Worm (Caenorhabditis elegans) whole organism, L2 larva: Measurements from ENCODE around the gene dohh-1.

Source experiments
- F13H6.1 ChIP-seq: sonication (generic microtip); optimal IDR thresholded peaks from 2 replicates; lab custom pipeline; 2016; ENCODE audit warnings: missing genetic modification characterization, missing compliant biosample characterization
- Y55F3AM.14 ChIP-seq: fragments of 200-800 bp; sonication (Bioruptor generic); optimal IDR thresholded peaks from 2 replicates; lab custom pipeline; 2018; ENCODE audit warnings: mild to moderate bottlenecking, missing genetic modification characterization, missing compliant biosample characterization
- ZK546.5 ChIP-seq: sonication (generic microtip); optimal IDR thresholded peaks from 2 replicates; lab custom pipeline; 2017; ENCODE audit warnings: missing biosample characterization, missing genetic modification characterization
- alr-1 ChIP-seq: fragments of 150-350 bp; optimal IDR thresholded peaks from 2 replicates; lab custom pipeline; 2014; ENCODE audit warnings: missing biosample characterization, missing genetic modification characterization
- blmp-1 ChIP-seq: sonication (generic microtip); optimal IDR thresholded peaks from 2 replicates; lab custom pipeline; 2017; ENCODE audit warnings: missing genetic modification characterization, mild to moderate bottlenecking, missing compliant biosample characterization, antibody characterized with exemption, moderate library complexity; ENCODE audit not compliant: insufficient read depth
- ceh-16 ChIP-seq: fragments of 150-350 bp; optimal IDR thresholded peaks from 2 replicates; lab custom pipeline; 2014; ENCODE audit warnings: missing biosample characterization, missing genetic modification characterization
- ceh-82 ChIP-seq: fragments of 150-350 bp; optimal IDR thresholded peaks from 2 replicates; lab custom pipeline; 2014; ENCODE audit warnings: missing biosample characterization, missing genetic modification characterization
- dmd-4 ChIP-seq: sonication (generic microtip); optimal IDR thresholded peaks from 2 replicates; lab custom pipeline; 2017; ENCODE audit warnings: missing biosample characterization, missing genetic modification characterization
- egl-27 ChIP-seq: sonication (generic microtip); optimal IDR thresholded peaks from 3 replicates; lab custom pipeline; 2017; ENCODE audit warnings: missing biosample characterization, missing genetic modification reagents, missing genetic modification characterization
- fos-1 ChIP-seq: fragments of 150-350 bp; optimal IDR thresholded peaks from 2 replicates; lab custom pipeline; 2014; ENCODE audit warnings: missing biosample characterization, missing genetic modification characterization
- lin-11 ChIP-seq: fragments of 150-350 bp; sonication (generic microtip); optimal IDR thresholded peaks from 2 replicates; lab custom pipeline; 2014; ENCODE audit warnings: missing biosample characterization, missing genetic modification characterization, inconsistent platforms, mixed read lengths
- lin-13 ChIP-seq: fragments of 150-350 bp; optimal IDR thresholded peaks from 2 replicates; lab custom pipeline; 2014; ENCODE audit warnings: missing biosample characterization, missing genetic modification reagents, missing genetic modification characterization
- lin-39 ChIP-seq: fragments of 150-350 bp; optimal IDR thresholded peaks from 2 replicates; lab custom pipeline; 2014; ENCODE audit warnings: missing biosample characterization, missing genetic modification reagents, missing genetic modification characterization
- lsy-2 ChIP-seq, 2 experiments: fragments of 150-350 bp in 1 of 2; sonication (generic microtip) in 1 of 2; optimal IDR thresholded peaks; 2 replicates each; lab custom pipeline; 2014 to 2017; ENCODE audit warnings: missing biosample characterization in 2 of 2, missing genetic modification characterization in 2 of 2
- mab-5 ChIP-seq: fragments of 150-350 bp; optimal IDR thresholded peaks from 2 replicates; lab custom pipeline; 2014; ENCODE audit warnings: missing biosample characterization, missing genetic modification characterization
- mbf-1 ChIP-seq: sonication (generic microtip); optimal IDR thresholded peaks from 2 replicates; lab custom pipeline; 2017; ENCODE audit warnings: missing biosample characterization, missing genetic modification characterization
- mdl-1 ChIP-seq, 2 experiments: fragments of 150-350 bp in 1 of 2; sonication (generic microtip) in 1 of 2; optimal IDR thresholded peaks; 2 replicates each; lab custom pipeline; 2017; ENCODE audit warnings: missing biosample characterization in 2 of 2, missing genetic modification characterization in 2 of 2
- nhr-10 ChIP-seq: sonication (generic microtip); optimal IDR thresholded peaks from 2 replicates; lab custom pipeline; 2017; ENCODE audit warnings: missing biosample characterization, missing genetic modification characterization
- nhr-129 ChIP-seq: fragments of 150-350 bp; optimal IDR thresholded peaks from 2 replicates; lab custom pipeline; 2014; ENCODE audit warnings: missing biosample characterization, missing genetic modification characterization
- nhr-21 ChIP-seq: fragments of 150-350 bp; optimal IDR thresholded peaks from 2 replicates; lab custom pipeline; 2014; ENCODE audit warnings: missing biosample characterization, missing genetic modification characterization
- nhr-23 ChIP-seq: fragments of 150-350 bp; optimal IDR thresholded peaks from 2 replicates; lab custom pipeline; 2014; ENCODE audit warnings: missing biosample characterization, missing genetic modification reagents, missing genetic modification characterization
- nhr-25 ChIP-seq: fragments of 150-350 bp; sonication (generic microtip); optimal IDR thresholded peaks from 3 replicates; lab custom pipeline; 2014; ENCODE audit warnings: missing biosample characterization, missing genetic modification characterization
- nhr-6 ChIP-seq: fragments of 150-350 bp; optimal IDR thresholded peaks from 2 replicates; lab custom pipeline; 2014; ENCODE audit warnings: missing biosample characterization, missing genetic modification characterization
- nhr-77 ChIP-seq: fragments of 150-350 bp; optimal IDR thresholded peaks from 2 replicates; lab custom pipeline; 2014; ENCODE audit warnings: missing biosample characterization, missing genetic modification characterization
- peb-1 ChIP-seq: fragments of 150-350 bp; optimal IDR thresholded peaks from 2 replicates; lab custom pipeline; 2014; ENCODE audit warnings: missing biosample characterization, missing genetic modification characterization
- sem-4 ChIP-seq: fragments of 150-350 bp; optimal IDR thresholded peaks from 2 replicates; lab custom pipeline; 2014; ENCODE audit warnings: missing biosample characterization, missing genetic modification reagents, missing genetic modification characterization
- sma-3 ChIP-seq: sonication (generic microtip); optimal IDR thresholded peaks from 2 replicates; lab custom pipeline; 2016; ENCODE audit warnings: missing genetic modification reagents, missing genetic modification characterization, missing compliant biosample characterization
- sma-9 ChIP-seq, 2 experiments: fragments of 150-350 bp in 1 of 2; sonication (generic microtip) in 1 of 2; optimal IDR thresholded peaks; 2 replicates each; lab custom pipeline; 2014 to 2016; ENCODE audit warnings: missing genetic modification characterization in 2 of 2, mild to moderate bottlenecking in 1 of 2, missing biosample characterization in 1 of 2, missing compliant biosample characterization in 1 of 2, missing genetic modification reagents in 1 of 2, moderate library complexity in 1 of 2
- snpc-4 ChIP-seq: fragments of 150-350 bp; optimal IDR thresholded peaks from 2 replicates; lab custom pipeline; 2014; ENCODE audit warnings: missing biosample characterization, missing genetic modification characterization
- unc-55 ChIP-seq: fragments of 150-350 bp; sonication (generic microtip); optimal IDR thresholded peaks from 3 replicates; lab custom pipeline; 2014; ENCODE audit warnings: missing biosample characterization, missing genetic modification reagents, missing genetic modification characterization
- zag-1 ChIP-seq: fragments of 150-350 bp; optimal IDR thresholded peaks from 2 replicates; lab custom pipeline; 2014; ENCODE audit warnings: missing biosample characterization, missing genetic modification characterization
- ztf-1 ChIP-seq: fragments of 200-800 bp; sonication (Bioruptor generic); conservative IDR thresholded peaks from 2 replicates; pipeline ENCODE4 v1.3.6; 2022; ENCODE audit warnings: missing genetic modification characterization, missing compliant biosample characterization
- ztf-11 ChIP-seq: sonication (generic microtip); optimal IDR thresholded peaks from 2 replicates; lab custom pipeline; 2017; ENCODE audit warnings: missing biosample characterization, missing genetic modification characterization
- ztf-4 ChIP-seq: fragments of 150-350 bp; optimal IDR thresholded peaks from 2 replicates; lab custom pipeline; 2014; ENCODE audit warnings: missing biosample characterization, missing genetic modification characterization

Gene dohh-1

DNA sequence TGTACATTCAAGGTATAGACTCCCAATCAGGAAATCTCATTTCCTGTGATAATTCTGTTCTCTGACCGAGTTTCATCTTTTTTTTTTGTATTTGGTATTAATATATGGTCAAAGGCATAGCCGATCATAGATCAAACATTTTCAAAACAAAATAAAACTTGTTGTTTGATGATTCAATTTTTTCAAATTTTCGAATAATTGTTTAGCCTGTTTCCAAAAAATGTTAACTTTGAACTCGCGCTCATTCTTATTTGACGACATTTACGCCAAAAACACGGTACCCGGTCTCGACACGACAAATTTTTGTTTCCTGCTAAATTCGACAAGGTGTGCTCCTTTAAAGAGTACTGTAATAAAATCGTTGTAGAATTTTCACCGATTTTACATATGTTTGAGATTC lies 29.1 kb downstream of the dohh-1 start:
- TF ChIP-seq lsy-2 (tag; optimal IDR thresholded peaks at IDR 0.05; lab: Kevin White, UChicago) (no peak), sma-3 (GFP tag; lab: Kevin White, UChicago) (no peak), Y55F3AM.14 (GFP tag; lab: Kevin White, UChicago) (no peak), unc-55 (GFP tag; lab: Kevin White, UChicago) (no peak), nhr-10 (tag; lab: Kevin White, UChicago) (no peak), nhr-6 (tag; lab: Kevin White, UChicago) (no peak), nhr-77 (tag; lab: Kevin White, UChicago) (no peak), F13H6.1 (tag; lab: Kevin White, UChicago) (no peak), mdl-1 (tag; optimal IDR thresholded peaks at IDR 0.05; lab: Kevin White, UChicago) (no peak), ZK546.5 (tag; lab: Kevin White, UChicago) (no peak), ceh-82 (tag; lab: Kevin White, UChicago) (no peak), mab-5 (tag; lab: Kevin White, UChicago) (no peak), lin-13 (GFP tag; lab: Kevin White, UChicago) (no peak), zag-1 (no peak), sma-9 (GFP tag; optimal IDR thresholded peaks at IDR 0.05; lab: Kevin White, UChicago) (no peak), sma-9 (tag; optimal IDR thresholded peaks at IDR 0.05; lab: Kevin White, UChicago) (no peak), peb-1 (tag; lab: Kevin White, UChicago) (no peak), dmd-4 (tag; lab: Kevin White, UChicago) (no peak), alr-1 (no peak)

DNA sequence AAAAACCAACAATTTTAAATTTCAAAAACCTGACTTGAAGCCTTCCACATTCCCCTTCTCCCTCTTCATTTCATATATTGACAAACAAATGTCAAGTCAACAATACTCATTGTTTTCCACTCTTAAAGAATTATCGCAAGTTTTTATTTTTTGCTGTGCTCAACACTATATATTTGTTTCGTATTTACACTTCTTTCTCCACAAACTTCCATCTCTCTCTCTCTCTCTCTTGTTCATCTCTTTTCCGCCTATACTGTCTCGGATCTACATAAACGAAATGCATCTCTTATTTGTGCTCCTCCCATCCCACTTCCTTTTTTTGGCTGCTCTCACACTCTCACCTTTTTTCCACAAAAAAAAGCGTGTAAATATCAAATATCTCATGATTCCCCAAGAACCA lies 33.0 kb downstream of the dohh-1 start, which contains the start of gene C14A4.12:
TSS of gene C14A4.12 (plus strand) at position 301 of the 400 bp plus-strand sequence.
- TF ChIP-seq mbf-1 (tag; lab: Kevin White, UChicago) (no peak), nhr-10 (tag; lab: Kevin White, UChicago) (no peak), ztf-1 (GFP tag; lab: Robert Waterston, UW) (no peak)

DNA sequence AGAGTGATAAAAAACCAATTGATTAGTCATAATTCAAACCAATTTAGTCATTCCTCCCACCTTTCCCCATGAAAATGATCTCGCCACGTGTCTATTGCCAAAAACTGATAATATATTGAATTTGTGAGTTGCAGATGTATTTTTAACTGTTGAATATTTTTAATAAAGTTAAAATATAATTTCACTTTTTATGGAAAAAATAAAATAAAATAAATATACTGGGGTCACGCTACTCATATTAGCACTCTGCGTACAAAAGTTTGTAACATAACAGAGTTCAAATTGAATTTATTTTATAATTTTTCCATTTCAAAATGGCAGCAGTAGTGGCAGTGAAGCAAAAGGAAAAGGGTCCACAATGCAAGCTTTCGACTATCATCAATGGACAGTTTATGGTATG lies 38.4 kb downstream of the dohh-1 start, which contains the start of gene C14A4.13:
TSS of gene C14A4.13 (plus strand) at position 301 of the 400 bp plus-strand sequence.
- no peak for TF ChIP-seq mdl-1 (tag; optimal IDR thresholded peaks at IDR 0.05; lab: Kevin White, UChicago)
- TF ChIP-seq ztf-4 (tag; lab: Kevin White, UChicago): no peak
- TF ChIP-seq snpc-4 (tag; lab: Kevin White, UChicago): no peak
- TF ChIP-seq sem-4: no peak
- no peak for TF ChIP-seq ceh-16 (tag; lab: Kevin White, UChicago)
- TF ChIP-seq dmd-4 (tag; lab: Kevin White, UChicago): no peak
- TF ChIP-seq lin-13 (GFP tag; lab: Kevin White, UChicago): no peak
- TF ChIP-seq blmp-1: no peak
- TF ChIP-seq nhr-23: no peak
- no peak for TF ChIP-seq fos-1 (tag; lab: Kevin White, UChicago)
- no peak for TF ChIP-seq ZK546.5 (tag; lab: Kevin White, UChicago)
- no peak for TF ChIP-seq nhr-25 (tag; lab: Kevin White, UChicago)
- no peak for TF ChIP-seq lin-11 (tag; lab: Kevin White, UChicago)
- TF ChIP-seq ceh-82 (tag; lab: Kevin White, UChicago): no peak
- TF ChIP-seq peb-1 (tag; lab: Kevin White, UChicago): no peak
- no peak for TF ChIP-seq mbf-1 (tag; lab: Kevin White, UChicago)
- no peak for TF ChIP-seq lsy-2 (tag; optimal IDR thresholded peaks at IDR 0.05; lab: Kevin White, UChicago)

DNA sequence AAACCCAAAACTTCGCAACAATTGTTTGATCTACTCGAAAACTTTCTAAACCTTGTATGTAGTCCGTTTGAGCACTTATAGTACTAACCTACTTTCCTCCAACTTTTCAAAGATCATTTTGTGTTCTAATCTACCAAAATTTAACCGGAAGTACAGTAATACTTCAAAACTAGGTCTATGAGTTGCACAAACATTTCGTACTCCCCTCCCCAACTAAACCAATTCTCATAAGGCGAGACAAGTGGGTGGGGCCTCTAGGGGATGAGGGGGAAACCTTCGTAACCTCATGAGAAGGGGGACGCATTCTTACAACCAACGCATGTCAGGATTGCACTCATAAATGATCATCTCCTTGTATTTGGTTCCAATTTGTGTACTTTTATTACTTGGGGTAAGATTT lies 42.2 kb downstream of the dohh-1 start, which contains the start of gene cutl-9:
TSS of gene cutl-9 (plus strand) at position 301 of the 400 bp plus-strand sequence.
- TF ChIP-seq egl-27 (no peak), ztf-11 (tag; lab: Kevin White, UChicago) (no peak), ceh-16 (tag; lab: Kevin White, UChicago) (no peak), ZK546.5 (tag; lab: Kevin White, UChicago) (no peak), mab-5 (tag; lab: Kevin White, UChicago) (no peak), nhr-129 (tag; lab: Kevin White, UChicago) (no peak), dmd-4 (tag; lab: Kevin White, UChicago) (no peak), sem-4 (no peak), lsy-2 (tag; optimal IDR thresholded peaks at IDR 0.05; lab: Kevin White, UChicago) (no peak), snpc-4 (tag; lab: Kevin White, UChicago) (no peak), nhr-21 (tag; lab: Kevin White, UChicago) (no peak), ztf-4 (tag; lab: Kevin White, UChicago) (no peak), lin-39 (tag; lab: Kevin White, UChicago) (no peak), sma-9 (GFP tag; optimal IDR thresholded peaks at IDR 0.05; lab: Kevin White, UChicago) (no peak), sma-9 (tag; optimal IDR thresholded peaks at IDR 0.05; lab: Kevin White, UChicago) (no peak), zag-1 (no peak)
- TF ChIP-seq, all 48 proteins: peak for 0
